Worm (Caenorhabditis elegans) whole organism, L1 larva: ENCODE measurements around the gene fbxa-29.
"Not testable (repeated sequence)": the region's sequence is repeated elsewhere in the genome, so short reads cannot be mapped to it uniquely, and the experiment has no call there.

Source experiments
- F16B12.6 ChIP-seq: fragments of 150-350 bp; optimal IDR thresholded peaks from 2 replicates; lab custom pipeline; 2014; ENCODE audit warnings: missing biosample characterization, missing genetic modification characterization
- ets-5 ChIP-seq: fragments of 200-800 bp; sonication (Bioruptor generic); IDR thresholded peaks from 2 replicates; pipeline ENCODE4 v1.3.6; 2022; ENCODE audit warnings: missing genetic modification characterization, missing compliant biosample characterization
- jun-1 ChIP-seq: fragments of 150-350 bp; optimal IDR thresholded peaks from 2 replicates; lab custom pipeline; 2014; ENCODE audit warnings: missing biosample characterization, missing genetic modification reagents, missing genetic modification characterization
- lir-3 ChIP-seq: sonication (generic microtip); optimal IDR thresholded peaks from 2 replicates; lab custom pipeline; 2016; ENCODE audit warnings: mild to moderate bottlenecking, missing genetic modification characterization, moderate library complexity, missing compliant biosample characterization; ENCODE audit not compliant: poor library complexity
- mdl-1 ChIP-seq, 2 experiments: fragments of 150-350 bp; optimal IDR thresholded peaks; 2 replicates each; lab custom pipeline; 2014 to 2017; ENCODE audit warnings: missing biosample characterization in 2 of 2, missing genetic modification characterization in 2 of 2, inconsistent platforms in 1 of 2
- mef-2 ChIP-seq: fragments of 150-350 bp; optimal IDR thresholded peaks from 2 replicates; lab custom pipeline; 2014; ENCODE audit warnings: missing biosample characterization, missing genetic modification characterization
- snpc-4 ChIP-seq: fragments of 150-350 bp; optimal IDR thresholded peaks from 2 replicates; lab custom pipeline; 2014; ENCODE audit warnings: missing biosample characterization, missing genetic modification characterization
- tlp-1 ChIP-seq: fragments of 150-350 bp; optimal IDR thresholded peaks from 2 replicates; lab custom pipeline; 2014; ENCODE audit warnings: missing biosample characterization, missing genetic modification characterization
- unc-62 ChIP-seq: fragments of 150-350 bp; optimal IDR thresholded peaks from 2 replicates; lab custom pipeline; 2014; ENCODE audit warnings: missing biosample characterization, missing genetic modification reagents, missing genetic modification characterization
- xbp-1 ChIP-seq: sonication (generic microtip); optimal IDR thresholded peaks from 2 replicates; lab custom pipeline; 2016; ENCODE audit warnings: missing genetic modification characterization, missing compliant biosample characterization

DNA sequence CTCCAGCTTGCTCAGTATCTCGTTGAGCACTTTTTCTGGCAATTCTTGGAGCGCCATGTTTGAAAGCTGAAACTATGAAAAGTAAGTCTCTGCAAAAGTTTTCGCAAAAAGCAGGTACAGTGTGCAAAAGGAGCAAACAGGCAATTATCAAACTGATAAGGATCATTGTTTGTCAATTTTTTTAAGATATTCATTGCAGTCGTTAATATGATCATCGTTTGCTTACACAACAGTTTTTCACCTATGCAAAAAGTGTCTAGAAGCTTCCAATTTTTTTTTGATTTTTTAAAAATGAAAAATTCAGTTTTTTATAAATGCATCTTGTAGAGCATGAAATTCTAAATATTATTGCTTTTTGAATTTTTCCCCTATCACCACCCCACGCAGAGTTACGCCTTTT lies 15.1 kb downstream of the fbxa-29 start, which contains the start of gene fbxa-78:
- TF ChIP-seq jun-1; ets-5 (GFP tag; lab: Robert Waterston, UW); unc-62 (GFP tag; lab: Kevin White, UChicago); xbp-1 (tag; lab: Kevin White, UChicago); snpc-4 (tag; lab: Kevin White, UChicago); mef-2 (tag; lab: Kevin White, UChicago); F16B12.6; mdl-1 (tag; optimal IDR thresholded peaks at IDR 0.05; lab: Kevin White, UChicago); tlp-1 (tag; lab: Kevin White, UChicago); lir-3 (tag; lab: Kevin White, UChicago): not testable (repeated sequence)
